Worm (Caenorhabditis elegans) whole organism, young adult: ENCODE data around the gene T26A8.3.
A peak's percentile ranks its signal among the peaks of the same experiment; 100 is the strongest.
"Not testable (repeated sequence)": the region's sequence is repeated elsewhere in the genome, so short reads cannot be mapped to it uniquely, and the experiment has no call there.

Source experiments
- B0019.2 ChIP-seq: fragments of 200-800 bp; sonication (Bioruptor generic); conservative IDR thresholded peaks from 2 replicates; pipeline ENCODE4 v1.3.6; 2022; ENCODE audit warnings: missing genetic modification reagents, missing genetic modification characterization, missing compliant biosample characterization
- B0336.3 ChIP-seq: fragments of 200-800 bp; sonication (Bioruptor generic); IDR thresholded peaks from 2 replicates; pipeline ENCODE4 v1.3.6; 2022; ENCODE audit warnings: missing genetic modification characterization, missing compliant biosample characterization
- D2030.7 ChIP-seq: fragments of 200-800 bp; sonication (Bioruptor generic); IDR thresholded peaks from 2 replicates; pipeline ENCODE4 v1.3.6; 2022; ENCODE audit warnings: missing genetic modification reagents, missing genetic modification characterization, missing compliant biosample characterization
- F22D6.2 ChIP-seq: sonication (generic microtip); optimal IDR thresholded peaks from 2 replicates; lab custom pipeline; 2016; ENCODE audit warnings: mild to moderate bottlenecking, missing genetic modification characterization, missing compliant biosample characterization
- F33H1.4 ChIP-seq: fragments of 200-800 bp; sonication (Bioruptor generic); IDR thresholded peaks from 2 replicates; pipeline ENCODE4 v1.3.6; 2022; ENCODE audit warnings: missing genetic modification reagents, missing genetic modification characterization, missing compliant biosample characterization
- F39B2.1 ChIP-seq: fragments of 200-800 bp; sonication (Bioruptor generic); IDR thresholded peaks from 2 replicates; pipeline ENCODE4 v1.3.6; 2022; ENCODE audit warnings: missing genetic modification reagents, missing genetic modification characterization, missing compliant biosample characterization
- F57A8.1 ChIP-seq: fragments of 200-800 bp; sonication (Bioruptor generic); optimal IDR thresholded peaks from 2 replicates; lab custom pipeline; 2018; ENCODE audit warnings: mild to moderate bottlenecking, missing genetic modification characterization, moderate library complexity, missing compliant biosample characterization
- Y53F4B.3 ChIP-seq: fragments of 200-800 bp; sonication (Bioruptor generic); IDR thresholded peaks from 2 replicates; pipeline ENCODE4 v1.3.6; 2022; ENCODE audit warnings: missing genetic modification reagents, missing genetic modification characterization, missing compliant biosample characterization
- Y56A3A.18 ChIP-seq: fragments of 200-800 bp; sonication (Bioruptor generic); IDR thresholded peaks from 2 replicates; pipeline ENCODE4 v1.3.6; 2022; ENCODE audit warnings: missing genetic modification reagents, missing genetic modification characterization, missing compliant biosample characterization
- Y79H2A.3 ChIP-seq: fragments of 200-800 bp; sonication (Bioruptor generic); conservative IDR thresholded peaks from 2 replicates; pipeline ENCODE4 v1.3.6; 2022; ENCODE audit warnings: missing genetic modification reagents, missing genetic modification characterization, missing compliant biosample characterization
- Y95B8A.8 ChIP-seq: fragments of 200-800 bp; sonication (Bioruptor generic); IDR thresholded peaks from 2 replicates; pipeline ENCODE4 v1.3.6; 2022; ENCODE audit warnings: missing genetic modification reagents, missing genetic modification characterization, missing compliant biosample characterization
- aptf-3 ChIP-seq: fragments of 200-800 bp; sonication (Bioruptor generic); IDR thresholded peaks from 2 replicates; pipeline ENCODE4 v1.3.6; 2022; ENCODE audit warnings: missing genetic modification characterization, missing compliant biosample characterization
- attf-6 ChIP-seq: fragments of 200-800 bp; sonication (Bioruptor generic); IDR thresholded peaks from 2 replicates; pipeline ENCODE4 v1.3.6; 2022; ENCODE audit warnings: missing genetic modification reagents, missing genetic modification characterization, missing compliant biosample characterization
- ccch-3 ChIP-seq: fragments of 200-800 bp; sonication (Bioruptor generic); optimal IDR thresholded peaks from 2 replicates; lab custom pipeline; 2018; ENCODE audit warnings: mild to moderate bottlenecking, missing genetic modification characterization, missing compliant biosample characterization
- cebp-2 ChIP-seq: fragments of 200-800 bp; sonication (Bioruptor generic); IDR thresholded peaks from 2 replicates; pipeline ENCODE4 v1.3.6; 2022; ENCODE audit warnings: missing genetic modification characterization, missing compliant biosample characterization
- ceh-40 ChIP-seq: fragments of 200-800 bp; sonication (Bioruptor generic); IDR thresholded peaks from 2 replicates; pipeline ENCODE4 v1.3.6; 2022; ENCODE audit warnings: missing genetic modification characterization, missing compliant biosample characterization
- ceh-91 ChIP-seq: fragments of 200-800 bp; sonication (Bioruptor generic); IDR thresholded peaks from 2 replicates; pipeline ENCODE4 v1.3.6; 2022; ENCODE audit warnings: missing genetic modification reagents, missing genetic modification characterization, missing compliant biosample characterization
- dox-1 ChIP-seq: fragments of 200-800 bp; sonication (Bioruptor generic); IDR thresholded peaks from 2 replicates; pipeline ENCODE4 v1.3.6; 2022; ENCODE audit warnings: missing genetic modification reagents, missing genetic modification characterization, missing compliant biosample characterization
- egl-18 ChIP-seq: fragments of 200-800 bp; sonication (Bioruptor generic); IDR thresholded peaks from 2 replicates; pipeline ENCODE4 v1.3.6; 2022; ENCODE audit warnings: missing genetic modification reagents, missing genetic modification characterization, missing compliant biosample characterization
- egl-44 ChIP-seq: fragments of 200-800 bp; sonication (Bioruptor generic); IDR thresholded peaks from 2 replicates; pipeline ENCODE4 v1.3.6; 2022; ENCODE audit warnings: missing genetic modification reagents, missing genetic modification characterization, missing compliant biosample characterization
- egrh-3 ChIP-seq: fragments of 200-800 bp; sonication (Bioruptor generic); IDR thresholded peaks from 2 replicates; pipeline ENCODE4 v1.3.6; 2022; ENCODE audit warnings: missing genetic modification reagents, missing genetic modification characterization, missing compliant biosample characterization
- ekl-4 ChIP-seq: fragments of 200-800 bp; sonication (Bioruptor generic); IDR thresholded peaks from 2 replicates; pipeline ENCODE4 v1.3.6; 2022; ENCODE audit warnings: missing genetic modification reagents, missing genetic modification characterization, missing compliant biosample characterization
- hlh-12 ChIP-seq: sonication (generic microtip); optimal IDR thresholded peaks from 2 replicates; lab custom pipeline; 2016; ENCODE audit warnings: missing genetic modification characterization, missing compliant biosample characterization
- hsf-1 ChIP-seq: fragments of 200-800 bp; sonication (Bioruptor generic); IDR thresholded peaks from 2 replicates; pipeline ENCODE4 v1.3.6; 2022; ENCODE audit warnings: missing genetic modification reagents, missing genetic modification characterization, missing compliant biosample characterization
- madf-3 ChIP-seq: fragments of 200-800 bp; sonication (Bioruptor generic); IDR thresholded peaks from 2 replicates; pipeline ENCODE4 v1.3.6; 2022; ENCODE audit warnings: missing genetic modification reagents, missing genetic modification characterization, missing compliant biosample characterization
- madf-6 ChIP-seq: fragments of 200-800 bp; sonication (Bioruptor generic); IDR thresholded peaks from 2 replicates; pipeline ENCODE4 v1.3.6; 2022; ENCODE audit warnings: missing genetic modification reagents, missing genetic modification characterization, missing compliant biosample characterization
- nfya-1 ChIP-seq: sonication (generic microtip); optimal IDR thresholded peaks from 2 replicates; lab custom pipeline; 2017; ENCODE audit warnings: antibody characterized with exemption, missing compliant biosample characterization, missing genetic modification characterization, borderline replicate concordance; ENCODE audit not compliant: insufficient read depth
- nhr-179 ChIP-seq: sonication (generic microtip); optimal IDR thresholded peaks from 2 replicates; lab custom pipeline; 2016; ENCODE audit warnings: mild to moderate bottlenecking, missing genetic modification characterization, missing compliant biosample characterization
- pbrm-1 ChIP-seq: fragments of 200-800 bp; sonication (Bioruptor generic); IDR thresholded peaks from 2 replicates; pipeline ENCODE4 v1.3.6; 2022; ENCODE audit warnings: missing genetic modification reagents, missing genetic modification characterization, missing compliant biosample characterization
- rcor-1 ChIP-seq: fragments of 200-800 bp; sonication (Bioruptor generic); IDR thresholded peaks from 2 replicates; pipeline ENCODE4 v1.3.6; 2022; ENCODE audit warnings: missing genetic modification reagents, missing genetic modification characterization, missing compliant biosample characterization
- rpc-1 ChIP-seq, 2 experiments: fragments of 150-350 bp in 1 of 2; sonication (generic microtip) in 1 of 2; optimal IDR thresholded peaks; 2 replicates each; lab custom pipeline; 2014 to 2018; ENCODE audit warnings: missing biosample characterization in 1 of 2, missing genetic modification characterization in 1 of 2, missing genetic modification reagents in 1 of 2, missing genotype in 1 of 2
- snpc-4 ChIP-seq, 5 experiments: fragments of 150-350 bp in 1 of 5; sonication (generic microtip) in 4 of 5; optimal IDR thresholded peaks; 2 replicates each; lab custom pipeline; 2014 to 2018; ENCODE audit warnings: missing genetic modification characterization in 5 of 5, missing biosample characterization in 3 of 5, antibody characterized with exemption in 2 of 5, mild to moderate bottlenecking in 2 of 5, missing compliant biosample characterization in 2 of 5, missing genotype in 2 of 5, moderate library complexity in 2 of 5, missing genetic modification reagents in 1 of 5
- xnd-1 ChIP-seq: sonication (generic microtip); optimal IDR thresholded peaks from 2 replicates; lab custom pipeline; 2016; ENCODE audit warnings: missing genotype, missing genetic modification reagents, missing genetic modification characterization, missing compliant biosample characterization
- ztf-25 ChIP-seq: fragments of 200-800 bp; sonication (Bioruptor generic); IDR thresholded peaks from 2 replicates; pipeline ENCODE4 v1.3.6; 2022; ENCODE audit warnings: missing genetic modification reagents, missing genetic modification characterization, missing compliant biosample characterization

Gene T26A8.3

DNA sequence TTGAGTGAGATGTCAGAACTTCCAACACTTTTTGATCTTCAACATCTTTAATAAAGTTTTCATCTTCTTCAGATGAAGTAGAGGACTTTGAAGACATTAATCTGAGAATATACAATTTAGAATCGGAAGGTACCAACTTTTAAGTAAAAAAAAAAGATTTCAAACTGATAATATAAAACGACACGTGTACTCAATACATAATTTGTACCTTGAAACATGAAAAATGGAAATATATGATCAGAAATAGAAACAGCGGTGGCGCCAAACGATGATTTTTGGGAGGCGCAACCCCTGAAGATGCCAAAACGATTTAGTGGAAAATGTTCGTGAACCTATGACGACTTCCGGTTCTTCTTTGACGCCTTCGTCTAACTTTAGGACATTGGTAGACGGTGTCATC lies 46.1 kb upstream of the T26A8.3 start, which contains the start of gene oat-1:
oat-1 (minus strand) TSS at position 101 of the 400 bp plus-strand sequence.
- no peak for TF ChIP-seq ceh-91 (GFP tag; lab: Robert Waterston, UW)
- no peak for TF ChIP-seq F22D6.2 (tag; lab: Kevin White, UChicago)
- no peak for TF ChIP-seq rpc-1 (optimal IDR thresholded peaks at IDR 0.05; lab: Kevin White, UChicago)
- TF ChIP-seq rpc-1 (tag; optimal IDR thresholded peaks at IDR 0.05; lab: Kevin White, UChicago), result no peak
- no peak for TF ChIP-seq F57A8.1
- no peak for TF ChIP-seq ccch-3
- TF ChIP-seq xnd-1, result no peak
- no peak for TF ChIP-seq nhr-179 (tag; lab: Kevin White, UChicago)
- TF ChIP-seq nfya-1, result no peak
- no peak for TF ChIP-seq cebp-2 (GFP tag; lab: Robert Waterston, UW)
- no peak for TF ChIP-seq B0336.3 (GFP tag; lab: Robert Waterston, UW)
- no peak for TF ChIP-seq hlh-12 (tag; lab: Kevin White, UChicago)
- TF ChIP-seq madf-3 (GFP tag; lab: Robert Waterston, UW), result no peak
- no peak for TF ChIP-seq snpc-4 (GFP tag; optimal IDR thresholded peaks at IDR 0.05; lab: Kevin White, UChicago)
- no peak for TF ChIP-seq snpc-4 (tag; optimal IDR thresholded peaks at IDR 0.05; lab: Kevin White, UChicago)

ce11 chrIV:8470206-8470605 lies 43.8 kb upstream of the T26A8.3 start:
- TF ChIP-seq dox-1 (GFP tag; lab: Robert Waterston, UW) (0 out of 2 replicates have a peak, but pooled peaks have one; percentile 42), F33H1.4 (peak; percentile 52), hsf-1 (GFP tag; lab: Robert Waterston, UW) (peak; percentile 95)
- TF ChIP-seq, all 124 proteins: peak for 3; not testable (repeated sequence) for 121

- TF ChIP-seq F39B2.1 (GFP tag; lab: Robert Waterston, UW) (peak; percentile 66; the same call in 1 of the 2 replicates), Y53F4B.3 (GFP tag; lab: Robert Waterston, UW) (peak; percentile 20; the same call in 1 of the 2 replicates), egrh-3 (peak; percentile 69), Y79H2A.3 (peak; percentile 78), Y95B8A.8 (0 out of 2 replicates have a peak, but pooled peaks have one; percentile 5), rpc-1 (optimal IDR thresholded peaks at IDR 0.05; lab: Kevin White, UChicago) (peak; percentile 31), B0019.2 (GFP tag; lab: Robert Waterston, UW) (peak; percentile 16; the same call in 1 of the 2 replicates), Y56A3A.18 (0 out of 2 replicates have a peak, but pooled peaks have one; percentile 9), ceh-40 (GFP tag; lab: Robert Waterston, UW) (peak; percentile 90), madf-3 (GFP tag; lab: Robert Waterston, UW) (peak; percentile 84), F33H1.4 (peak; percentile 27), egl-44 (GFP tag; lab: Robert Waterston, UW) (0 out of 2 replicates have a peak, but pooled peaks have one; percentile 16), pbrm-1 (GFP tag; lab: Robert Waterston, UW) (peak; percentile 73), hsf-1 (GFP tag; lab: Robert Waterston, UW) (peak; percentile 99), attf-6 (peak; percentile 49; the same call in 1 of the 2 replicates), aptf-3 (GFP tag; lab: Robert Waterston, UW) (0 out of 2 replicates have a peak, but pooled peaks have one; percentile 16), D2030.7 (GFP tag; lab: Robert Waterston, UW) (peak; percentile 59; the same call in 1 of the 2 replicates), madf-6 (GFP tag; lab: Robert Waterston, UW) (peak; percentile 43), ekl-4 (GFP tag; lab: Robert Waterston, UW) (peak; percentile 55; the same call in 1 of the 2 replicates), rcor-1 (GFP tag; lab: Robert Waterston, UW) (peak; percentile 83), dox-1 (GFP tag; lab: Robert Waterston, UW) (peak; percentile 94), cebp-2 (GFP tag; lab: Robert Waterston, UW) (0 out of 2 replicates have a peak, but pooled peaks have one; percentile 19), egl-18 (GFP tag; lab: Robert Waterston, UW) (0 out of 2 replicates have a peak, but pooled peaks have one; percentile 44), ztf-25 (peak; percentile 57; the same call in 1 of the 2 replicates)
- TF ChIP-seq rpc-1 (tag; optimal IDR thresholded peaks at IDR 0.05; lab: Kevin White, UChicago), result not testable (repeated sequence)
Observed at ce11 chrIV:8468729-8469340, 42.4 kb upstream of the T26A8.3 start.
